Worm (Caenorhabditis elegans) whole organism, early embryonic: ENCODE data around the gene srj-38.

Experiments
- B0310.2 ChIP-seq: sonication (generic microtip); optimal IDR thresholded peaks from 2 replicates; lab custom pipeline; 2016; ENCODE audit warnings: mild to moderate bottlenecking, missing genetic modification characterization, missing compliant biosample characterization
- F13C5.2 ChIP-seq: sonication (generic microtip); optimal IDR thresholded peaks from 2 replicates; lab custom pipeline; 2017; ENCODE audit warnings: mild to moderate bottlenecking, missing genetic modification characterization, inconsistent platforms, missing compliant biosample characterization
- aly-1 ChIP-seq: sonication (generic microtip); optimal IDR thresholded peaks from 2 replicates; lab custom pipeline; 2016; ENCODE audit warnings: missing genetic modification characterization, missing compliant biosample characterization
- ama-1 ChIP-seq: fragments of 150-350 bp; optimal IDR thresholded peaks from 2 replicates; lab custom pipeline; 2014
- ceh-13 ChIP-seq: fragments of 200-800 bp; sonication (Bioruptor generic); optimal IDR thresholded peaks from 2 replicates; lab custom pipeline; 2018; ENCODE audit warnings: mild to moderate bottlenecking, missing genetic modification characterization, missing compliant biosample characterization
- ceh-36 ChIP-seq: sonication (generic microtip); optimal IDR thresholded peaks from 2 replicates; lab custom pipeline; 2016; ENCODE audit warnings: missing genetic modification characterization, inconsistent platforms, missing compliant biosample characterization
- ets-7 ChIP-seq: sonication (generic microtip); optimal IDR thresholded peaks from 2 replicates; lab custom pipeline; 2016; ENCODE audit warnings: missing genotype, missing genetic modification characterization, missing compliant biosample characterization
- flt-1 ChIP-seq: fragments of 200-800 bp; sonication (Bioruptor generic); IDR thresholded peaks from 2 replicates; pipeline ENCODE4 v1.3.6; 2022; ENCODE audit warnings: missing genetic modification characterization, missing compliant biosample characterization
- hmbx-1 ChIP-seq: sonication (generic microtip); optimal IDR thresholded peaks from 2 replicates; lab custom pipeline; 2016; ENCODE audit warnings: mild to moderate bottlenecking, missing genetic modification characterization, missing compliant biosample characterization
- hmg-4 ChIP-seq: fragments of 200-800 bp; sonication (Bioruptor generic); optimal IDR thresholded peaks from 2 replicates; lab custom pipeline; 2018; ENCODE audit warnings: mild to moderate bottlenecking, missing genetic modification characterization, missing compliant biosample characterization
- hnd-1 ChIP-seq: sonication (generic microtip); optimal IDR thresholded peaks from 2 replicates; lab custom pipeline; 2016; ENCODE audit warnings: missing genetic modification characterization, missing compliant biosample characterization
- pes-1 ChIP-seq: fragments of 200-800 bp; sonication (Bioruptor generic); IDR thresholded peaks from 2 replicates; pipeline ENCODE4 v1.3.6; 2022; ENCODE audit warnings: missing genetic modification reagents, missing genetic modification characterization, missing compliant biosample characterization
- scrt-1 ChIP-seq: fragments of 200-800 bp; sonication (Bioruptor generic); IDR thresholded peaks from 2 replicates; pipeline ENCODE4 v1.3.6; 2022; ENCODE audit warnings: missing genetic modification characterization, missing compliant biosample characterization
- sea-1 ChIP-seq: fragments of 200-800 bp; sonication (Bioruptor generic); conservative IDR thresholded peaks from 2 replicates; pipeline ENCODE4 v1.3.6; 2022; ENCODE audit warnings: missing genetic modification characterization, missing compliant biosample characterization
- tbx-11 ChIP-seq: fragments of 200-800 bp; sonication (Bioruptor generic); IDR thresholded peaks from 2 replicates; pipeline ENCODE4 v1.3.6; 2022; ENCODE audit warnings: missing genetic modification characterization, missing compliant biosample characterization
- tbx-37 ChIP-seq: fragments of 200-800 bp; sonication (Bioruptor generic); conservative IDR thresholded peaks from 2 replicates; pipeline ENCODE4 v1.3.6; 2022; ENCODE audit warnings: missing genetic modification reagents, missing genetic modification characterization, missing compliant biosample characterization
- tra-4 ChIP-seq: sonication (generic microtip); optimal IDR thresholded peaks from 2 replicates; lab custom pipeline; 2017; ENCODE audit warnings: missing genetic modification characterization, missing compliant biosample characterization

The srj-38 gene

ce11 chrV:879171-879570, 5.1 kb downstream of the srj-38 start, which contains the start of gene srg-53:
Gene srg-53 (plus strand): TSS chrV:879471.
- TF ChIP-seq ets-7 (tag; lab: Kevin White, UChicago) (no peak), sea-1 (GFP tag; lab: Robert Waterston, UW) (no peak), hmbx-1 (no peak), tbx-11 (GFP tag; lab: Robert Waterston, UW) (no peak), tbx-37 (GFP tag; lab: Robert Waterston, UW) (no peak), B0310.2 (tag; lab: Kevin White, UChicago) (no peak), ama-1 (no peak), tra-4 (no peak), ceh-36 (tag; lab: Kevin White, UChicago) (no peak), hnd-1 (tag; lab: Kevin White, UChicago) (no peak), aly-1 (tag; lab: Kevin White, UChicago) (no peak), flt-1 (GFP tag; lab: Robert Waterston, UW) (no peak), scrt-1 (GFP tag; lab: Robert Waterston, UW) (no peak), hmg-4 (GFP tag; lab: Kevin White, UChicago) (no peak)

ce11 chrV:878567-878966, 5.7 kb downstream of the srj-38 start, which contains the start of gene T02B11.8:
Gene T02B11.8 (minus strand): TSS chrV:878667.
- TF ChIP-seq hmg-4 (GFP tag; lab: Kevin White, UChicago) (no peak), hnd-1 (tag; lab: Kevin White, UChicago) (no peak), ets-7 (tag; lab: Kevin White, UChicago) (no peak), ama-1 (no peak), tra-4 (no peak), F13C5.2 (tag; lab: Kevin White, UChicago) (no peak), ceh-13 (no peak), aly-1 (tag; lab: Kevin White, UChicago) (no peak), hmbx-1 (no peak), flt-1 (GFP tag; lab: Robert Waterston, UW) (no peak), tbx-37 (GFP tag; lab: Robert Waterston, UW) (no peak), tbx-11 (GFP tag; lab: Robert Waterston, UW) (no peak), sea-1 (GFP tag; lab: Robert Waterston, UW) (no peak), scrt-1 (GFP tag; lab: Robert Waterston, UW) (no peak), B0310.2 (tag; lab: Kevin White, UChicago) (no peak), pes-1 (no peak), ceh-36 (tag; lab: Kevin White, UChicago) (no peak)

ce11 chrV:875945-876344, 8.3 kb downstream of the srj-38 start, which contains the start of gene T02B11.9:
Gene T02B11.9 (plus strand): TSS chrV:876245.
- TF ChIP-seq tra-4 (no peak), flt-1 (GFP tag; lab: Robert Waterston, UW) (no peak), ets-7 (tag; lab: Kevin White, UChicago) (no peak), B0310.2 (tag; lab: Kevin White, UChicago) (no peak), ama-1 (no peak), ceh-36 (tag; lab: Kevin White, UChicago) (no peak), ceh-13 (no peak), tbx-11 (GFP tag; lab: Robert Waterston, UW) (no peak), pes-1 (no peak), hmg-4 (GFP tag; lab: Kevin White, UChicago) (no peak), F13C5.2 (tag; lab: Kevin White, UChicago) (no peak), hmbx-1 (no peak), sea-1 (GFP tag; lab: Robert Waterston, UW) (no peak), hnd-1 (tag; lab: Kevin White, UChicago) (no peak), tbx-37 (GFP tag; lab: Robert Waterston, UW) (no peak), aly-1 (tag; lab: Kevin White, UChicago) (no peak), scrt-1 (GFP tag; lab: Robert Waterston, UW) (no peak)

ce11 chrV:871029-871428, 13.2 kb downstream of the srj-38 start, which contains the start of gene T02B11.4:
Gene T02B11.4 (minus strand): TSS chrV:871129.
- TF ChIP-seq ama-1: no peak
- no peak for TF ChIP-seq sea-1 (GFP tag; lab: Robert Waterston, UW)
- TF ChIP-seq hmbx-1: no peak
- no peak for TF ChIP-seq aly-1 (tag; lab: Kevin White, UChicago)
- TF ChIP-seq tbx-37 (GFP tag; lab: Robert Waterston, UW): no peak
- TF ChIP-seq tra-4: no peak

- TF ChIP-seq hnd-1 (tag; lab: Kevin White, UChicago): no peak
- TF ChIP-seq sea-1 (GFP tag; lab: Robert Waterston, UW): no peak
- TF ChIP-seq ama-1: no peak
- TF ChIP-seq tbx-37 (GFP tag; lab: Robert Waterston, UW): no peak
- TF ChIP-seq aly-1 (tag; lab: Kevin White, UChicago): no peak
- TF ChIP-seq scrt-1 (GFP tag; lab: Robert Waterston, UW): no peak
- TF ChIP-seq ets-7 (tag; lab: Kevin White, UChicago): no peak
- TF ChIP-seq hmg-4 (GFP tag; lab: Kevin White, UChicago): no peak
- TF ChIP-seq B0310.2 (tag; lab: Kevin White, UChicago): no peak
- no peak for TF ChIP-seq tra-4
- TF ChIP-seq hmbx-1: no peak
- TF ChIP-seq flt-1 (GFP tag; lab: Robert Waterston, UW): no peak
- no peak for TF ChIP-seq tbx-11 (GFP tag; lab: Robert Waterston, UW)
- TF ChIP-seq F13C5.2 (tag; lab: Kevin White, UChicago): no peak
- TF ChIP-seq pes-1: no peak
- TF ChIP-seq ceh-13: no peak
- TF ChIP-seq ceh-36 (tag; lab: Kevin White, UChicago): no peak
Measured at ce11 chrV:866729-867128, 17.5 kb downstream of the srj-38 start, which contains the start of gene T02B11.3. Gene T02B11.3 (minus strand): TSS chrV:866829.

ce11 chrV:858841-859456, 25.3 kb downstream of the srj-38 start:
- TF ChIP-seq pes-1 (peak; percentile 62), scrt-1 (GFP tag; lab: Robert Waterston, UW) (no peak), hmbx-1 (no peak), flt-1 (GFP tag; lab: Robert Waterston, UW) (peak; percentile 44; the same call in 1 of the 2 replicates)

- TF ChIP-seq flt-1 (GFP tag; lab: Robert Waterston, UW) (no peak), sea-1 (GFP tag; lab: Robert Waterston, UW) (no peak), pes-1 (no peak), tra-4 (no peak), F13C5.2 (tag; lab: Kevin White, UChicago) (no peak), aly-1 (tag; lab: Kevin White, UChicago) (no peak), ama-1 (no peak), ceh-13 (no peak), tbx-37 (GFP tag; lab: Robert Waterston, UW) (no peak), hnd-1 (tag; lab: Kevin White, UChicago) (no peak), ceh-36 (tag; lab: Kevin White, UChicago) (no peak)
Measured at ce11 chrV:856549-856948, 27.7 kb downstream of the srj-38 start, which contains the start of gene K09C6.2. Gene K09C6.2 (plus strand): TSS chrV:856849.
